Fruit fly (Drosophila melanogaster) whole organism: ENCODE data around the gene Myo28B1.

Experiments
- CG8478 ChIP-seq: fragments of >200 bp; optimal IDR thresholded peaks from 2 replicates; lab custom pipeline; 2018; ENCODE audit warnings: inconsistent platforms
- Dll ChIP-seq: fragments of >200 bp; optimal IDR thresholded peaks from 2 replicates; lab custom pipeline; 2017
- EcR ChIP-seq, 2 experiments: fragments of >200 bp; optimal IDR thresholded peaks; 2 replicates each; lab custom pipeline; 2017; ENCODE audit warnings: missing biosample characterization in 2 of 2, missing genetic modification characterization in 2 of 2, missing genetic modification reagents in 2 of 2
- pan ChIP-seq: fragments of >200 bp; optimal IDR thresholded peaks from 2 replicates; lab custom pipeline; 2017
- psq ChIP-seq: fragments of >200 bp; optimal IDR thresholded peaks from 2 replicates; lab custom pipeline; 2017
- usp ChIP-seq: fragments of >200 bp; optimal IDR thresholded peaks from 2 replicates; lab custom pipeline; 2017; ENCODE audit warnings: missing biosample characterization, missing genetic modification characterization, mixed read lengths

Gene Myo28B1

DNA sequence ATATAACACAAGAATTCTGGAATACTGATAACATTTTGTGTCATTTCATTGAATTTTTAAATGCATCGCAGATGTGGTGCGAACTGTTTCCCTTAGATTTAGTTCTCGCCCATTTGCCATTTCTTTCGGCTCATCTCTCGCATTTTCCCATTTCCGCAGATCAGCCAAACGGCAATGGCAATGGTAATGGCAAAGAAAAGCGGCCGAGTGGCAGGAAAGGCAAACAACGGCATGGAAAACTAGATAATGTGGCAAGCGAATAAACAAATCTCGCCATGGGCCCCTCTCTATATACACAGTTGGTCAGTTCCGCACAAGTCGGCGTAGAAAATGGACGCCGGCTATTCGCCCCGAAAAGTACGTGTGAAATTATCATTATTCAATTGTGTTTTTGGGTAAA is at the start of gene Myo28B1:
TSS of gene Myo28B1 (plus strand) at position 301 of the 400 bp plus-strand sequence.
- TF ChIP-seq EcR (GFP tag; optimal IDR thresholded peaks at IDR 0.05; lab: Kevin White, UChicago), result no peak

DNA sequence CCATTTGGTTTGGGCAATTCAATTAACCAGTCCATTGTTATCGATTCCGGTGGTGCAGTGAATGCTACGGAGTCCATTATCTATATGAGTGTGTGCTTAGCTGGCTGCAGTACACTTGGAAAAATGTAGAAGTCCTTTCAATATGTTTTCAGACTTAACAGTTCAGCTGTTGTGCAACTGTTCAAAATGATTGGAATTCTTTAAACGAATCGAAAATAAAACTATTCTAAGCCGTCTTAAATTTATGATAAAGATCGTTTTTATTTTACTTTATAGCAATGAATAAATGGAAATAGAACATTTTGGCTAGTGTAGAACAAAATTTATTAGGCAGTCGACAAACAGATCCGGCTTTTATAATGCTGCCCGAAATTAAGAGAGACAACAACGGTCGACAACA is 49.0 kb upstream of the Myo28B1 start:
- TF ChIP-seq pan (no peak), Dll (lab: Kevin White, UChicago) (no peak), CG8478 (lab: Kevin White, UChicago) (no peak), EcR (GFP tag; optimal IDR thresholded peaks at IDR 0.05; lab: Kevin White, UChicago) (no peak), usp (GFP tag; lab: Kevin White, UChicago) (no peak), psq (no peak)

DNA sequence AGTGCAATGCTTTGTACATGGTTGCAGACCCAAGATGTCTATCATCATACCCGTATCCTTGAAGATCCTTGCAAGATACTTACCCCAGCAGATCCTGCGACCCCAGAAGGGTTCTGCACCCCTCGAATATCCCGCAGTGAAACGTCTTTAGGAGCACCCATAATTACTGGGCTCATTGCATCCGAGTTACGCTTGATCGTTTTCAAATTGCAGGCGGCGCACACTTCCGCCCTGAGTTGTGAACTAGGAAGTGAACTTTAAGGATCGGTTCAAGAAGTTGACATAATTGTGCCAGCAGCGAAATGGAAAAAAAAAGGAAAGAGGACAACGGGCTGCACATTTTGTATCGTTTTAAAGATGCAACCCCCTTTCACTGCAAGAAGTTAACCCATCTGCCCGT is 47.3 kb upstream of the Myo28B1 start:
- TF ChIP-seq pan, result no peak
- no peak for TF ChIP-seq psq
- TF ChIP-seq EcR (GFP tag; optimal IDR thresholded peaks at IDR 0.05; lab: Kevin White, UChicago), result no peak
- no peak for TF ChIP-seq CG8478 (lab: Kevin White, UChicago)
- TF ChIP-seq Dll (lab: Kevin White, UChicago), result no peak
- no peak for TF ChIP-seq usp (GFP tag; lab: Kevin White, UChicago)

DNA sequence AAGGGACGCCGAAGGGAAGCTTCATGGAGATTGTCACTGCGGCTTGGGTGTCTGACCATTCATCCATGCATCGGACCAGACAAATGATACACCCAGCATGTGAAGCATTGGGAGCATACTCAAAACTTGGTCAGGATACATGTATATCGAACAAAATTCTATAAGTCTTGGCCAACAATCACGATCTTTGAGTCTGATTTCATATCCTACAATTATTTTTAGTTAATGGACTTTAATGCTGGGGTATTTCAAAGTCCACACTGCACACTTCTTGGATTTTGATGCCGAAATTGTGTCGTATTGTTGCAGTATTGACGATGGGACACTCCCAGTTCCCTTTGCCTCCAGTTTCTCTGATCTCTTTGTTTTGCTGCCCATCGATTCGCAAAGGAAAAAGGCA is 46.6 kb upstream of the Myo28B1 start:
- no peak for TF ChIP-seq psq

DNA sequence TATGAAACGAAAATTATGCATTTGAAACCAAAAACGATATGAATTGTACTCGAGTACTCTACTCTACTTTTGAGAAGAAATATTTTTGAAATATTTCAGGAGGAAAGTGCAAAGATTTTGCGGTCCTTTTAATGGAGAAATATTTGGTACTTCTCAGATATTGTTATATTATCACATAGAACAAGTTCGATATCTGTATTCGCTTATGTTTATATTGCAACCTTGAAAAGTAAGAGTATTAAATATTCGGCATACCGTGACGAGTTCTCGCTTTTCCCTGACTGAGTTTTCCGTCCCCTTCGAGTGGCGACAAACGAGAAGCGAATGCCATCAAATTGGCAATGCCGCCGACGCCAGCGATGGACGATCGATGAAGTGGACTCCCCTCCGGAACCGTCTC is 44.1 kb upstream of the Myo28B1 start:
- no peak for TF ChIP-seq EcR (GFP tag; optimal IDR thresholded peaks at IDR 0.05; lab: Kevin White, UChicago)
- TF ChIP-seq pan, result no peak
- no peak for TF ChIP-seq psq
- TF ChIP-seq Dll (lab: Kevin White, UChicago), result no peak
- TF ChIP-seq usp (GFP tag; lab: Kevin White, UChicago), result no peak
- no peak for TF ChIP-seq CG8478 (lab: Kevin White, UChicago)

DNA sequence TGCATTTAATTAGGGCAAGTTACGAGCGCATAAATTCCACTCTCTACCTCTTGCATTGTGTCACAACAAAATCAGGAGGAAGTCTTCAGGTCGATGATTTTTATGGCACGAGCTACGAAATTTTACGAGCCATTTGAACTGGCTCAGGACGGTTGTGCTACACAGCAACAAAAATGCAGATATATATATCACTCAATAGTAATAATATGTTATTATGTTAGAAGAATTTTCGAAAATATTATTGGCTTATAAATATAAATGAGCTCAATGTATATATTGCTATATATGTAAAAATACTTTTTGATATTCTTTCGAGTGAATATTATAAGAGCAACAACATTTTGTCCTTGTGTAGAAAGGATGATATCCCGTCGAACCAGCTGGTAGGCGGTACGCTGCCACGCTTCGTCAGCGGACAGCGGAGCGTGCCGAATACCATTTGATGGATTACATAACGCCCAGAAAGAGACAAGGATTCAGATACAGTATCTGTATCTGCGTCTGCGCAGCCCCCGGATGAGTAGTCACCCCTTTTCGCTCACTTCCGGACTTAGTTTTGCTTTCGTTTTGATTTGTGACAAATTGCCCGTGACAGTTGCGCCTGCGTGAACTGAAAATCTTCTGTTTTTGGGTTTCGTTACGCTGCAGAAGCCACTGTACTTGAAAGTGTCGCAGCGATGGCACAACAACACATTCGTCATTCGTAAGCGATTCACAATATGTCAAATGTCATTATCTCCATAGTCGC is 41.6 kb upstream of the Myo28B1 start:
- TF ChIP-seq usp (GFP tag; lab: Kevin White, UChicago), result no peak
- no peak for TF ChIP-seq Dll (lab: Kevin White, UChicago)
- no peak for TF ChIP-seq pan
- TF ChIP-seq EcR (GFP tag; optimal IDR thresholded peaks at IDR 0.05; lab: Kevin White, UChicago), result no peak
- no peak for TF ChIP-seq psq
- TF ChIP-seq CG8478 (lab: Kevin White, UChicago), result no peak

DNA sequence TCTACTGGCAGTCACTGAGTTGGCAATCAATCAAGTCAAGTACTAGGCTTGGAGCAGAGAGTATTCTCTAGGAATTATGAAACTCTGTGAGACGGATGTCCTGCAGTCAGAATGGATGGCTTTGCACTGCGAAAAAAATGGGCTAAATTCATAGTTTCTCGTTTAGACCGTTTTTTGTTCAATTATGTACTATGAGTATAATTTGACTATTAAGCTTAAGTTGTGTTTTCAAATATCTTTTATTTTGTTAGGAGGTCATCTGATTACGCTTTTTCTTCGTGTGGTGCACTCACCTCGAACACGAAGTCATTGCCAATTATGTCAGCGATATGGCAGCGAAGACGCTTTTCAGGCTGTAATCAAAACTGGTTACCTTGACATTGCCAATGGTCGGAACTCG is 38.4 kb upstream of the Myo28B1 start:
- TF ChIP-seq EcR (GFP tag; optimal IDR thresholded peaks at IDR 0.05; lab: Kevin White, UChicago), result peak in 1 of 2 experiments; percentile 22
- no peak for TF ChIP-seq Dll (lab: Kevin White, UChicago)

DNA sequence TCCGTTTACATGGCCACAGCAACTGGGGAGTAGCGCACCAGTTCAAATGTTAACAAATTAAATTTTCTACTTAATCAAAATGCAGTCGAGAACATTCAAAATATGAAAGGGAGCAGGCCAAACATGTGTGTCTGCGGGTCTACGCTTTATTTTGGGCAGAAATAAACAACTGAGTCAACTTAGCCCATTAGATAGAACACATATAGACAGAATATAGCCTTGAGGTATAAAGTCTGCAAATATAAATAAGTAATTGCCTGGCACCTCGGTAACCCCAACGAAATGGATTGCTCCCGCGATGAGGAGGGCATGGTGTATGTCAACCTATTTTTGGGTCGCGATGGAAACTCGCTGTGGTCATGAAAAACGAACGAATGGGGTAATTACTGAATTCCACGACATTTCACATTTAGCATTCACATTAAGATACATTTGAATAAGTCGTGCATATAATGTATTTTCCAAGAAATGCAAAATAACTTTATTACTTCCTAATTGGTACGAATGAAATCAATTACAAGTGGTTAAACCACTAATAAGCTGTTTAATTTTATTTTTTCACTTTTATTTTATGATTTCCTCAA is 37.4 kb upstream of the Myo28B1 start:
- TF ChIP-seq Dll (lab: Kevin White, UChicago) (no peak), CG8478 (lab: Kevin White, UChicago) (no peak), psq (no peak), usp (GFP tag; lab: Kevin White, UChicago) (no peak), EcR (GFP tag; optimal IDR thresholded peaks at IDR 0.05; lab: Kevin White, UChicago) (no peak), pan (no peak)

DNA sequence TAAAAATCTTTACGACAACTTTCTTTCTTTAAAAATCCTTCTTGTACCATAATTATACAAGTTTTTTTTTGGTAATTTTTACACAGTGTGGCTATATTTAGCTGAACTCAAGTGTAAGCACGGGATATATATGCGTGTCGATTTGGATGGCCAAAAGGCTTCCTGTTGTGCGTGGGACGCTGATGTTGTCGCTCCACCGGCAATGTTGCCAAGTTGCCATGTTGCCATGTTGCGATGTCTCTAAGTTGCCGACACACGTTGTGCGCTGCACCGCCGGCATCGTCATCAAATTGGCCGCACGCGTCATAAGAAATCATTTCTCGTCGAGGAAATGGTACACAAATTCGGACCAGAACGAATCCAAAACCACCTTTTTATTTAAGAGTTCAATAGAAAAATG is 35.2 kb upstream of the Myo28B1 start:
- no peak for TF ChIP-seq CG8478 (lab: Kevin White, UChicago)

DNA sequence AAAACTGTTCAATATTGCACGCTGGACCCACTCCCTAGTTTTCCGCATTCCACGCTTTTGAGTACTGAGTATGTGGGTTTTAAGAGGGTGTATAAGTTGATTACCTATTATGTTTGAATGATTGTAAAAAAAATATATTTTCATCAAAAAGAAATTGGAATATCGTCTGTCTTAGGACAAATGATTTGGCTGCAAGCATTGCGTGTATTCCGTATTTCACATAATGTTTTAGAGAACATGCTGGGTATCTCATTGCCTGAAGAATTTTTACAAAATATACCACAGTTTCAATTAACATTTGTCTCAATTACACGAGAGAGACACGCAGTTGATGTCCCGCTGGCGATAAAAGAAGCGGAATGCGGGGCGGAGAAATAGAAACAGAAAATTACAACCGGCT is 33.1 kb upstream of the Myo28B1 start:
- TF ChIP-seq EcR (GFP tag; optimal IDR thresholded peaks at IDR 0.05; lab: Kevin White, UChicago) (no peak), pan (no peak), psq (no peak), CG8478 (lab: Kevin White, UChicago) (no peak), usp (GFP tag; lab: Kevin White, UChicago) (no peak), Dll (lab: Kevin White, UChicago) (no peak)

DNA sequence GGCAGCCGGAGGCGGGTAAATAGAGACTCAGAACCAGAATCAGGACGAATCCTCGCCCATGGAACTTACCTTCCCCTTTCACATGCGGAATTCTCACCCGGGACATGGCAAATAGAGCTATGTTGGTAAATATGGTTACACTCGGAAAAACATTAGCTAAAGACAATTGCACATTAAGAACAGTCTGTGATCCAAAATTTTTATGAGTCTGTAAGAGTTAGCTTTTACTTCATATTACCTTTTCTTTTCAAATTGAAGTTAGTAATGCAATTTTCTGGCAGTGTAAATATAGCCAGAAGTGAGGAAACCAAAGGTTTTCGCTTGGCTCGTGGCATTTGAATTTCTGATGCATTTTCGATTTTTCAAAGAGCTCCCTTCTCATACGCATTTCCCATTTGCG is 30.7 kb upstream of the Myo28B1 start:
- TF ChIP-seq EcR (GFP tag; optimal IDR thresholded peaks at IDR 0.05; lab: Kevin White, UChicago) (no peak), pan (no peak), Dll (lab: Kevin White, UChicago) (no peak), psq (no peak), CG8478 (lab: Kevin White, UChicago) (no peak), usp (GFP tag; lab: Kevin White, UChicago) (no peak)

DNA sequence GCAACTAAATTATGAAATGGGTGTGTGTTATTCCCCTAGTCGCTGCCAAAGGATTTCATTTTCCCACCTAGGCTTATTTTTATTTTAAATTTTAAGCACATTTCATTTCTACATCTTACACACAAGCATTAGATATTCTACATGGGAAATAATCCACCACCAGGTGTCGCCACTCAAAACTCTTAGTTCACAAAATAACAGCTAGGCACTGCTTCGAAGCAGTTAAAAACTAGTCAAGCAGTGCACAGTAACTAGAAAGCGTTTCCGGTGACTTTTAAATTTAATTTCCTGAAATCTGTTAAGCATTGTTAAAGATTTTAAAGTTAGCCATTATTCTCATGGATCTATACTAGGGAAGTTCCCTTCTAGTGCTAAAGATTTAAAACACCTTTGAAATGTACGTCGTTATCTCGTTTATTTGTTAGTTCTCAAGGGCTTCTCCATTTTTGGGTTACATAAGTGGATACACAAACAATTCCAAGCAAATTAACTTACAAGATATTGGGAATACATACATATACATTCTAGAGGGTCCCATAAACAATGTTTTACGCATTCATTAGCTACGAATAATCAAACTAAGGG is 24.1 kb upstream of the Myo28B1 start:
- no peak for TF ChIP-seq usp (GFP tag; lab: Kevin White, UChicago)
- no peak for TF ChIP-seq Dll (lab: Kevin White, UChicago)
- TF ChIP-seq psq, result no peak
- TF ChIP-seq EcR (GFP tag; optimal IDR thresholded peaks at IDR 0.05; lab: Kevin White, UChicago), result no peak

DNA sequence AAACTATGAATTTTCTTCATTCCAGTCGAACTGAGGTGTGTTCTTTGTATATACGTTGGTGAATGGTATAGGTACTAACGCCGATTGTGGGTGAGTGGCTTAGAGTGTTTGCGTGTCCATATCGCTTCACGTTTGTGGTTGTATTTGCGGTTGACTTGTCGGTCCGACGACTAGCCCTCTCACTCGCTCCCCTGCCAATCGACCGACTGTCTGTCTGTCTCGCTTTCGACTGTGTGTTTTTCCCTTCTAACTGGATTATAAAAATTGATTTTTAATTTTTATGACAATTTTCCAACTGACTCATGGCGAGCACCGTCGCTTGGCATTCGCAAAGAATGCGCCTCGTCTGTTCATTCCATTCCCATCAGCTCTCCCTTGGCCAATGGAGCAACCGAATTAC is 6.3 kb upstream of the Myo28B1 start:
- TF ChIP-seq EcR (GFP tag; optimal IDR thresholded peaks at IDR 0.05; lab: Kevin White, UChicago) (no peak), usp (GFP tag; lab: Kevin White, UChicago) (no peak), Dll (lab: Kevin White, UChicago) (no peak), CG8478 (lab: Kevin White, UChicago) (no peak), pan (no peak), psq (no peak)
